Worm (Caenorhabditis elegans) whole organism, mixed stage, embryonic: ENCODE data around the gene C50C3.5.

ENCODE experiments used
- M03D4.4 ChIP-seq: sonication (generic microtip); optimal IDR thresholded peaks from 2 replicates; lab custom pipeline; 2017; ENCODE audit warnings: mild to moderate bottlenecking, missing genetic modification characterization, missing compliant biosample characterization
- bed-3 ChIP-seq: fragments of 200-800 bp; sonication (Bioruptor generic); optimal IDR thresholded peaks from 3 replicates; lab custom pipeline; 2018; ENCODE audit warnings: mild to moderate bottlenecking, missing genetic modification characterization, moderate library complexity, missing compliant biosample characterization
- blmp-1 ChIP-seq: fragments of 150-350 bp; optimal IDR thresholded peaks from 2 replicates; lab custom pipeline; 2014; ENCODE audit warnings: missing biosample characterization, missing genetic modification characterization
- ceh-39 ChIP-seq: fragments of 150-350 bp; optimal IDR thresholded peaks from 2 replicates; lab custom pipeline; 2014; ENCODE audit warnings: missing biosample characterization, missing genetic modification characterization
- ceh-43 ChIP-seq: fragments of 200-800 bp; sonication (Bioruptor generic); optimal IDR thresholded peaks from 2 replicates; lab custom pipeline; 2018; ENCODE audit warnings: mild to moderate bottlenecking, missing genetic modification characterization, moderate library complexity, missing compliant biosample characterization
- ceh-83 ChIP-seq: fragments of 200-800 bp; sonication (Bioruptor generic); optimal IDR thresholded peaks from 2 replicates; lab custom pipeline; 2018; ENCODE audit warnings: mild to moderate bottlenecking, missing genetic modification characterization, missing compliant biosample characterization
- ces-1 ChIP-seq: fragments of 150-350 bp; optimal IDR thresholded peaks from 2 replicates; lab custom pipeline; 2014; ENCODE audit warnings: missing biosample characterization, missing genetic modification reagents, missing genetic modification characterization
- cnd-1 ChIP-seq: fragments of 200-800 bp; sonication (Bioruptor generic); optimal IDR thresholded peaks from 2 replicates; lab custom pipeline; 2018; ENCODE audit warnings: mild to moderate bottlenecking, missing genetic modification characterization, missing compliant biosample characterization
- drap-1 ChIP-seq: fragments of 200-800 bp; sonication (Bioruptor generic); optimal IDR thresholded peaks from 3 replicates; lab custom pipeline; 2018; ENCODE audit warnings: mild to moderate bottlenecking, missing genetic modification characterization, missing compliant biosample characterization
- elt-1 ChIP-seq: sonication (generic microtip); optimal IDR thresholded peaks from 2 replicates; lab custom pipeline; 2017; ENCODE audit warnings: missing genetic modification characterization, mild to moderate bottlenecking, missing compliant biosample characterization, antibody characterized with exemption, moderate library complexity, borderline replicate concordance; ENCODE audit not compliant: insufficient read depth
- elt-3 ChIP-seq: fragments of 150-350 bp; optimal IDR thresholded peaks from 2 replicates; lab custom pipeline; 2014; ENCODE audit warnings: missing biosample characterization, missing genetic modification characterization
- flh-1 ChIP-seq: fragments of 200-800 bp; sonication (Bioruptor generic); optimal IDR thresholded peaks from 2 replicates; lab custom pipeline; 2018; ENCODE audit warnings: mild to moderate bottlenecking, missing genetic modification characterization, moderate library complexity, missing compliant biosample characterization
- ham-2 ChIP-seq: fragments of 200-800 bp; sonication (Bioruptor generic); optimal IDR thresholded peaks from 2 replicates; lab custom pipeline; 2018; ENCODE audit warnings: mild to moderate bottlenecking, missing genetic modification characterization, missing compliant biosample characterization
- hlh-1 ChIP-seq: fragments of 150-350 bp; optimal IDR thresholded peaks from 2 replicates; lab custom pipeline; 2014; ENCODE audit warnings: missing biosample characterization, missing genetic modification reagents, missing genetic modification characterization
- lin-13 ChIP-seq: fragments of 150-350 bp; optimal IDR thresholded peaks from 2 replicates; lab custom pipeline; 2014; ENCODE audit warnings: missing biosample characterization, missing genetic modification characterization
- lin-32 ChIP-seq: fragments of 200-800 bp; sonication (Bioruptor generic); optimal IDR thresholded peaks from 2 replicates; lab custom pipeline; 2018; ENCODE audit warnings: mild to moderate bottlenecking, missing genetic modification characterization, missing compliant biosample characterization
- lsy-2 ChIP-seq: fragments of 150-350 bp; optimal IDR thresholded peaks from 2 replicates; lab custom pipeline; 2014; ENCODE audit warnings: missing biosample characterization, missing genetic modification characterization
- mab-5 ChIP-seq: fragments of 150-350 bp; optimal IDR thresholded peaks from 2 replicates; lab custom pipeline; 2014; ENCODE audit warnings: missing biosample characterization, missing genetic modification characterization
- mep-1 ChIP-seq: fragments of 150-350 bp; optimal IDR thresholded peaks from 2 replicates; lab custom pipeline; 2017; ENCODE audit warnings: missing biosample characterization, missing genetic modification reagents, missing genetic modification characterization, inconsistent platforms
- mls-2 ChIP-seq: sonication (generic microtip); optimal IDR thresholded peaks from 2 replicates; lab custom pipeline; 2016; ENCODE audit warnings: mild to moderate bottlenecking, missing genetic modification characterization, moderate library complexity, missing compliant biosample characterization
- nhr-12 ChIP-seq: fragments of 150-350 bp; optimal IDR thresholded peaks from 2 replicates; lab custom pipeline; 2014; ENCODE audit warnings: missing biosample characterization, missing genetic modification characterization
- nhr-2 ChIP-seq: fragments of 150-350 bp; optimal IDR thresholded peaks from 2 replicates; lab custom pipeline; 2014; ENCODE audit warnings: missing biosample characterization, missing genetic modification characterization
- nhr-237 ChIP-seq: fragments of 150-350 bp; optimal IDR thresholded peaks from 2 replicates; lab custom pipeline; 2014; ENCODE audit warnings: missing biosample characterization, missing genetic modification characterization
- nhr-76 ChIP-seq: sonication (generic microtip); optimal IDR thresholded peaks from 2 replicates; lab custom pipeline; 2017; ENCODE audit warnings: missing biosample characterization, missing genetic modification characterization
- pha-4 ChIP-seq: fragments of 150-350 bp; optimal IDR thresholded peaks from 2 replicates; lab custom pipeline; 2018; ENCODE audit warnings: missing biosample characterization, missing genetic modification reagents, missing genetic modification characterization
- sem-2 ChIP-seq: fragments of 200-800 bp; sonication (Bioruptor generic); optimal IDR thresholded peaks from 2 replicates; lab custom pipeline; 2018; ENCODE audit warnings: mild to moderate bottlenecking, missing genetic modification characterization, missing compliant biosample characterization
- snpc-4 ChIP-seq: fragments of 150-350 bp; optimal IDR thresholded peaks from 2 replicates; lab custom pipeline; 2014; ENCODE audit warnings: missing biosample characterization, missing genetic modification characterization
- sptf-1 ChIP-seq: sonication (generic microtip); optimal IDR thresholded peaks from 2 replicates; lab custom pipeline; 2017; ENCODE audit warnings: mild to moderate bottlenecking, missing genetic modification characterization, moderate library complexity, missing compliant biosample characterization
- tbx-8 ChIP-seq: fragments of 200-800 bp; sonication (Bioruptor generic); optimal IDR thresholded peaks from 2 replicates; lab custom pipeline; 2018; ENCODE audit warnings: mild to moderate bottlenecking, missing genetic modification characterization, moderate library complexity, missing compliant biosample characterization
- unc-120 ChIP-seq: sonication (generic microtip); optimal IDR thresholded peaks from 2 replicates; lab custom pipeline; 2017; ENCODE audit warnings: missing genetic modification characterization, missing compliant biosample characterization; ENCODE audit not compliant: poor library complexity, severe bottlenecking
- unc-39 ChIP-seq: fragments of 150-350 bp; optimal IDR thresholded peaks from 2 replicates; lab custom pipeline; 2014; ENCODE audit warnings: missing biosample characterization, missing genetic modification characterization
- unc-62 ChIP-seq: fragments of 150-350 bp; optimal IDR thresholded peaks from 2 replicates; lab custom pipeline; 2014; ENCODE audit warnings: missing biosample characterization, missing genetic modification reagents, missing genetic modification characterization
- zip-8 ChIP-seq: fragments of 150-350 bp; optimal IDR thresholded peaks from 2 replicates; lab custom pipeline; 2014; ENCODE audit warnings: missing biosample characterization, missing genetic modification characterization
- ztf-11 ChIP-seq: fragments of 150-350 bp; optimal IDR thresholded peaks from 2 replicates; lab custom pipeline; 2014; ENCODE audit warnings: missing biosample characterization, missing genetic modification characterization

C50C3.5 gene

DNA sequence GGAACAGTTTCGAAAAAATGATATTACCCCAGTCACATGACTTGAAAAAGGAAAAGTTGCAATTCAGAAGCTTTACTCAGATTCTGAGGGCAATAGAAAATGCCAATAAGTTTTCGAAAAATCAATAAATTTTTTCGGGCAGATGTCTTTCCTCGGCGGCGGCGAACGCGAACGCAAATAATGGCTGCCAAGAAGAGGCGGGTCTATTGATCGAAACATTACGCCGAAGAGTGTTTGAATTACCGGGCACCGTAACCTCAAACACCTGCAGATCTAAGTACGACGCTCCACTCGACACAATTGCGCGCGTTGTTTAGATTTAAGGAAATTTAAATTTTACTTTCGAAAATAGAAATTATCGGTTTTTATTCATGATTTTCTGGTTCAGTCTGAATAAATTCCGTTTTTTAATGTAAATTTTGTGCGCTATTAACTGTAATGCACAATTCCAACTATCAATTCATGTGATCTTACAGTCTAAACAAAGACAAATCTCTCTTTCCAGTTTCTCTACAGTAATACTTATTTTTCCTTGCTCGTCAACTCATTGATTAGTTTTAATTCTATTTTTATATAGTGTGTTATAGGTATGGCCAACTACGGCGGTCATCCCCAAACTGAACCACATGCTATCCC lies 15.1 kb upstream of the C50C3.5 start, which contains the start of gene prp-8:
prp-8 (plus strand) TSS at position 586 of the 636 bp plus-strand sequence.
- TF ChIP-seq sptf-1 (tag; lab: Kevin White, UChicago) (peak; percentile 68), cnd-1 (tag; lab: Kevin White, UChicago) (peak; percentile 50), blmp-1 (tag; lab: Kevin White, UChicago) (no peak), lsy-2 (tag; lab: Kevin White, UChicago) (peak; percentile 97), elt-3 (tag; lab: Kevin White, UChicago) (no peak), lin-13 (tag; lab: Kevin White, UChicago) (peak; percentile 86), mls-2 (tag; lab: Kevin White, UChicago) (no peak), ceh-43 (peak; percentile 25), mep-1 (peak; percentile 87), pha-4 (tag; lab: Kevin White, UChicago) (peak; percentile 84), snpc-4 (no peak), unc-39 (no peak), hlh-1 (peak; percentile 43), sem-2 (GFP tag; lab: Kevin White, UChicago) (no peak), nhr-2 (no peak), elt-1 (tag; lab: Kevin White, UChicago) (peak; percentile 38), flh-1 (no peak), unc-62 (no peak), drap-1 (peak; percentile 17), ztf-11 (tag; lab: Kevin White, UChicago) (no peak), mab-5 (tag; lab: Kevin White, UChicago) (no peak), ceh-83 (GFP tag; lab: Kevin White, UChicago) (no peak), M03D4.4 (tag; lab: Kevin White, UChicago) (peak; percentile 18), unc-120 (peak; percentile 45), bed-3 (no peak), ces-1 (GFP tag; lab: Kevin White, UChicago) (no peak), nhr-12 (tag; lab: Kevin White, UChicago) (no peak), lin-32 (GFP tag; lab: Kevin White, UChicago) (no peak), nhr-76 (tag; lab: Kevin White, UChicago) (no peak), zip-8 (tag; lab: Kevin White, UChicago) (no peak), ceh-39 (tag; lab: Kevin White, UChicago) (peak; percentile 94), ham-2 (no peak)

- TF ChIP-seq lsy-2 (tag; lab: Kevin White, UChicago) (no peak), hlh-1 (no peak), elt-3 (tag; lab: Kevin White, UChicago) (no peak), M03D4.4 (tag; lab: Kevin White, UChicago) (no peak), elt-1 (tag; lab: Kevin White, UChicago) (no peak), nhr-12 (tag; lab: Kevin White, UChicago) (no peak), lin-32 (GFP tag; lab: Kevin White, UChicago) (no peak), bed-3 (no peak), flh-1 (no peak), tbx-8 (GFP tag; lab: Kevin White, UChicago) (no peak), mab-5 (tag; lab: Kevin White, UChicago) (no peak), cnd-1 (tag; lab: Kevin White, UChicago) (no peak), sptf-1 (tag; lab: Kevin White, UChicago) (no peak), nhr-237 (tag; lab: Kevin White, UChicago) (no peak), blmp-1 (tag; lab: Kevin White, UChicago) (no peak), zip-8 (tag; lab: Kevin White, UChicago) (no peak), lin-13 (tag; lab: Kevin White, UChicago) (no peak), ceh-83 (GFP tag; lab: Kevin White, UChicago) (no peak), ceh-43 (no peak)
These were observed 14.3 kb upstream of the C50C3.5 start for ce11 chrIII:8164771-8165170.

ce11 chrIII:8172609-8173133 lies 6.4 kb upstream of the C50C3.5 start:
- no peak for TF ChIP-seq nhr-2
- TF ChIP-seq hlh-1: peak; percentile 50
